Fruit fly (Drosophila melanogaster) whole organism, embryonic: ENCODE results near the gene CG32099.

Experiments
- Adf1 ChIP-seq: fragments of 200-800 bp; sonication (Bioruptor generic); IDR thresholded peaks from 2 replicates; pipeline ENCODE4 v1.3.6; 2022; ENCODE audit warnings: missing biosample characterization, missing genetic modification characterization
- CG11504 ChIP-seq: fragments of 200-800 bp; sonication (Bioruptor generic); optimal IDR thresholded peaks from 3 replicates; lab custom pipeline; 2019; ENCODE audit warnings: missing biosample characterization, mild to moderate bottlenecking, missing genetic modification characterization, moderate library complexity
- CG13624 ChIP-seq: fragments of 200-800 bp; sonication (Bioruptor generic); optimal IDR thresholded peaks from 2 replicates; lab custom pipeline; 2016; ENCODE audit warnings: missing biosample characterization, missing genetic modification characterization
- CG1602 ChIP-seq: fragments of 200-800 bp; sonication (Bioruptor generic); optimal IDR thresholded peaks from 3 replicates; lab custom pipeline; 2016; ENCODE audit warnings: missing biosample characterization, missing genetic modification characterization
- CG16813 ChIP-seq: fragments of 200-800 bp; sonication (Bioruptor generic); IDR thresholded peaks from 3 replicates; pipeline ENCODE4 v1.3.6; 2022; ENCODE audit warnings: missing biosample characterization, missing genetic modification characterization; ENCODE audit not compliant: partially characterized antibody
- CG16815 ChIP-seq: fragments of 200-800 bp; sonication (Bioruptor generic); optimal IDR thresholded peaks from 3 replicates; lab custom pipeline; 2017; ENCODE audit warnings: missing biosample characterization, mild to moderate bottlenecking, missing genetic modification characterization
- CG16863 ChIP-seq: fragments of 200-800 bp; sonication (Bioruptor generic); optimal IDR thresholded peaks from 3 replicates; lab custom pipeline; 2016; ENCODE audit warnings: missing biosample characterization, missing genetic modification characterization
- CG17186 ChIP-seq: fragments of 200-800 bp; sonication (Bioruptor generic); optimal IDR thresholded peaks from 3 replicates; lab custom pipeline; 2017; ENCODE audit warnings: missing biosample characterization, missing genetic modification reagents, missing genetic modification characterization
- CG2678 ChIP-seq: fragments of 200-800 bp; sonication (Bioruptor generic); optimal IDR thresholded peaks from 3 replicates; lab custom pipeline; 2019; ENCODE audit warnings: missing biosample characterization, mild to moderate bottlenecking, missing genetic modification characterization, moderate library complexity
- CG6813 ChIP-seq: fragments of 200-800 bp; sonication (Bioruptor generic); optimal IDR thresholded peaks from 2 replicates; lab custom pipeline; 2017; ENCODE audit warnings: missing biosample characterization, missing genetic modification characterization, mild to moderate bottlenecking, moderate library complexity, missing genetic modification reagents
- CG7556 ChIP-seq: fragments of 200-800 bp; sonication (Bioruptor generic); optimal IDR thresholded peaks from 2 replicates; lab custom pipeline; 2017; ENCODE audit warnings: missing biosample characterization, mild to moderate bottlenecking, missing genetic modification characterization
- CG7786 ChIP-seq: fragments of 200-800 bp; sonication (Bioruptor generic); optimal IDR thresholded peaks from 2 replicates; lab custom pipeline; 2016; ENCODE audit warnings: missing biosample characterization, missing genetic modification characterization
- CG7839 ChIP-seq: fragments of 200-800 bp; sonication (Bioruptor generic); optimal IDR thresholded peaks from 3 replicates; lab custom pipeline; 2018; ENCODE audit warnings: missing biosample characterization, mild to moderate bottlenecking, missing genetic modification characterization, moderate library complexity
- CG9215 ChIP-seq: fragments of 200-800 bp; sonication (Bioruptor generic); IDR thresholded peaks from 2 replicates; pipeline ENCODE4 v1.3.6; 2022; ENCODE audit warnings: missing biosample characterization, missing genetic modification characterization
- CG9609 ChIP-seq: fragments of 200-800 bp; sonication (Bioruptor generic); optimal IDR thresholded peaks from 3 replicates; lab custom pipeline; 2016; ENCODE audit warnings: missing biosample characterization, missing genetic modification characterization
- CG9797 ChIP-seq: fragments of 200-800 bp; sonication (Bioruptor generic); optimal IDR thresholded peaks from 3 replicates; lab custom pipeline; 2018; ENCODE audit warnings: missing biosample characterization, mild to moderate bottlenecking, missing genetic modification characterization
- Chrac-16 ChIP-seq: fragments of 200-800 bp; sonication (Bioruptor generic); optimal IDR thresholded peaks from 3 replicates; lab custom pipeline; 2016; ENCODE audit warnings: missing biosample characterization, missing genetic modification characterization
- GATAe ChIP-seq: fragments of 200-800 bp; sonication (Bioruptor generic); conservative IDR thresholded peaks from 2 replicates; pipeline ENCODE4 v1.3.6; 2022; ENCODE audit warnings: missing biosample characterization, missing genetic modification characterization
- Hand ChIP-seq: fragments of 200-800 bp; sonication (Bioruptor generic); optimal IDR thresholded peaks from 2 replicates; lab custom pipeline; 2017; ENCODE audit warnings: mild to moderate bottlenecking, missing biosample characterization, missing genetic modification reagents, missing genetic modification characterization
- HmgZ ChIP-seq: fragments of 200-800 bp; sonication (Bioruptor generic); optimal IDR thresholded peaks from 2 replicates; lab custom pipeline; 2018; ENCODE audit warnings: missing biosample characterization, mild to moderate bottlenecking, missing genetic modification characterization
- Hr51 ChIP-seq, 2 experiments: fragments of 200-800 bp; sonication (Bioruptor generic); optimal IDR thresholded peaks; 2 replicates in 1 of 2; 3 replicates in 1 of 2; lab custom pipeline; 2016 to 2018; ENCODE audit warnings: missing biosample characterization in 2 of 2, missing genetic modification characterization in 2 of 2, mild to moderate bottlenecking in 1 of 2, moderate library complexity in 1 of 2
- Jarid2 ChIP-seq: fragments of 200-800 bp; sonication (Bioruptor generic); optimal IDR thresholded peaks from 3 replicates; lab custom pipeline; 2017; ENCODE audit warnings: mild to moderate bottlenecking, missing biosample characterization, missing genetic modification reagents, missing genetic modification characterization
- Mad ChIP-seq: fragments of 200-800 bp; sonication (Bioruptor generic); optimal IDR thresholded peaks from 2 replicates; lab custom pipeline; 2016; ENCODE audit warnings: missing biosample characterization, missing genetic modification characterization
- Mrtf ChIP-seq: fragments of 200-800 bp; sonication (Bioruptor generic); IDR thresholded peaks from 3 replicates; pipeline ENCODE4 v1.3.6; 2022; ENCODE audit warnings: missing biosample characterization, missing genetic modification characterization
- Poxn ChIP-seq: fragments of 200-800 bp; sonication (Bioruptor generic); IDR thresholded peaks from 2 replicates; pipeline ENCODE4 v1.3.6; 2022; ENCODE audit warnings: missing biosample characterization, missing genetic modification characterization
- Rx ChIP-seq: fragments of 200-800 bp; sonication (Bioruptor generic); IDR thresholded peaks from 2 replicates; pipeline ENCODE4 v1.3.6; 2022; ENCODE audit warnings: missing biosample characterization, missing genetic modification characterization
- Sox100B ChIP-seq: fragments of 200-800 bp; sonication (Bioruptor generic); optimal IDR thresholded peaks from 3 replicates; lab custom pipeline; 2018; ENCODE audit warnings: missing biosample characterization, mild to moderate bottlenecking, missing genetic modification characterization
- Sry-β ChIP-seq: fragments of 200-800 bp; sonication (Bioruptor generic); optimal IDR thresholded peaks from 2 replicates; lab custom pipeline; 2018; ENCODE audit warnings: missing biosample characterization, mild to moderate bottlenecking, missing genetic modification characterization, moderate library complexity
- Trl ChIP-seq, 3 experiments: fragments of >200 bp in 2 of 3; fragments of 200-800 bp in 1 of 3; sonication (Bioruptor generic) in 1 of 3; optimal IDR thresholded peaks; 2 replicates in 1 of 3; 3 replicates in 2 of 3; lab custom pipeline; 2016 to 2017; ENCODE audit warnings: missing biosample characterization in 1 of 3, missing genetic modification characterization in 1 of 3
- Usf ChIP-seq: fragments of 200-800 bp; sonication (Bioruptor generic); optimal IDR thresholded peaks from 2 replicates; lab custom pipeline; 2017; ENCODE audit warnings: missing genotype, missing biosample characterization, missing genetic modification characterization
- Xrp1 ChIP-seq: fragments of 200-800 bp; sonication (Bioruptor generic); IDR thresholded peaks from 2 replicates; pipeline ENCODE4 v1.3.6; 2022; ENCODE audit warnings: missing biosample characterization, missing genetic modification characterization
- ab ChIP-seq: fragments of 200-800 bp; sonication (Bioruptor generic); optimal IDR thresholded peaks from 2 replicates; lab custom pipeline; 2016; ENCODE audit warnings: missing biosample characterization, missing genetic modification characterization
- aop ChIP-seq: fragments of 200-800 bp; sonication (Bioruptor generic); IDR thresholded peaks from 2 replicates; pipeline ENCODE4 v1.3.6; 2022; ENCODE audit warnings: missing biosample characterization, missing genetic modification characterization
- ash1 ChIP-seq: fragments of 200-800 bp; sonication (Bioruptor generic); optimal IDR thresholded peaks from 2 replicates; lab custom pipeline; 2018; ENCODE audit warnings: missing biosample characterization, mild to moderate bottlenecking, missing genetic modification characterization
- bigmax ChIP-seq: fragments of 200-800 bp; sonication (Bioruptor generic); optimal IDR thresholded peaks from 2 replicates; lab custom pipeline; 2018; ENCODE audit warnings: missing biosample characterization, mild to moderate bottlenecking, missing genetic modification characterization
- cad ChIP-seq: fragments of >200 bp; optimal IDR thresholded peaks from 2 replicates; lab custom pipeline; 2017; ENCODE audit warnings: missing biosample characterization, missing genetic modification characterization
- dmrt11E ChIP-seq: fragments of 200-800 bp; sonication (Bioruptor generic); optimal IDR thresholded peaks from 3 replicates; lab custom pipeline; 2018; ENCODE audit warnings: missing biosample characterization, mild to moderate bottlenecking, missing genetic modification characterization, moderate library complexity
- h ChIP-seq: fragments of >200 bp; optimal IDR thresholded peaks from 2 replicates; lab custom pipeline; 2017
- kah ChIP-seq: fragments of 200-800 bp; sonication (Bioruptor generic); optimal IDR thresholded peaks from 2 replicates; lab custom pipeline; 2018; ENCODE audit warnings: missing biosample characterization, mild to moderate bottlenecking, missing genetic modification characterization
- knrl ChIP-seq: fragments of 200-800 bp; sonication (Bioruptor generic); IDR thresholded peaks from 3 replicates; pipeline ENCODE4 v1.3.6; 2022; ENCODE audit warnings: missing biosample characterization, missing genetic modification characterization; ENCODE audit not compliant: partially characterized antibody
- lilli ChIP-seq: fragments of 200-800 bp; sonication (Bioruptor generic); optimal IDR thresholded peaks from 3 replicates; lab custom pipeline; 2016; ENCODE audit warnings: missing biosample characterization, missing genetic modification characterization
- lmd ChIP-seq: fragments of 200-800 bp; sonication (Bioruptor generic); IDR thresholded peaks from 2 replicates; pipeline ENCODE4 v1.3.6; 2022; ENCODE audit warnings: missing biosample characterization, missing genetic modification characterization
- p53 ChIP-seq: fragments of 200-800 bp; sonication (Bioruptor generic); optimal IDR thresholded peaks from 2 replicates; lab custom pipeline; 2016; ENCODE audit warnings: missing biosample characterization, missing genetic modification characterization
- pros ChIP-seq: fragments of 200-800 bp; sonication (Bioruptor generic); optimal IDR thresholded peaks from 3 replicates; lab custom pipeline; 2019; ENCODE audit warnings: missing biosample characterization, mild to moderate bottlenecking, missing genetic modification characterization, moderate library complexity
- shn ChIP-seq: fragments of 200-800 bp; sonication (Bioruptor generic); optimal IDR thresholded peaks from 3 replicates; lab custom pipeline; 2016; ENCODE audit warnings: missing biosample characterization, missing genetic modification characterization
- sisA ChIP-seq: fragments of 200-800 bp; sonication (Bioruptor generic); IDR thresholded peaks from 2 replicates; pipeline ENCODE4 v1.3.6; 2022; ENCODE audit warnings: missing biosample characterization, missing genetic modification characterization
- sr ChIP-seq: fragments of 200-800 bp; sonication (Bioruptor generic); IDR thresholded peaks from 3 replicates; pipeline ENCODE4 v1.3.6; 2022; ENCODE audit warnings: missing biosample characterization, missing genetic modification characterization
- stwl ChIP-seq: fragments of 200-800 bp; sonication (Bioruptor generic); optimal IDR thresholded peaks from 3 replicates; lab custom pipeline; 2018; ENCODE audit warnings: missing biosample characterization, mild to moderate bottlenecking, missing genetic modification characterization, moderate library complexity
- toy ChIP-seq: fragments of 200-800 bp; sonication (Bioruptor generic); IDR thresholded peaks from 2 replicates; pipeline ENCODE4 v1.3.6; 2022; ENCODE audit warnings: missing biosample characterization, missing genetic modification characterization
- unpg ChIP-seq: fragments of 200-800 bp; sonication (Bioruptor generic); optimal IDR thresholded peaks from 3 replicates; lab custom pipeline; 2018; ENCODE audit warnings: missing biosample characterization, mild to moderate bottlenecking, missing genetic modification characterization, moderate library complexity
- wdn ChIP-seq: fragments of 200-800 bp; sonication (Bioruptor generic); IDR thresholded peaks from 2 replicates; pipeline ENCODE4 v1.3.6; 2022; ENCODE audit warnings: missing biosample characterization, missing genetic modification characterization

CG32099 gene

dm6 chr3L:12139232-12139698 lies 9.8 kb upstream of the CG32099 start (continued):
- peak; percentile 51 for TF ChIP-seq unpg
- TF ChIP-seq cad (GFP tag; lab: Kevin White, UChicago) = no peak
- no peak for TF ChIP-seq Mad (GFP tag; lab: Kevin White, UChicago)
- TF ChIP-seq sisA (GFP tag; lab: Robert Waterston, UW) = peak; percentile 46; the same call in 1 of the 2 replicates
- no peak for TF ChIP-seq Poxn
- TF ChIP-seq Rx (GFP tag; lab: Robert Waterston, UW) = no peak
- no peak for TF ChIP-seq knrl (GFP tag; lab: Robert Waterston, UW)
- TF ChIP-seq Chrac-16 = peak; percentile 27
- peak in 1 of 2 experiments; percentile 60 for TF ChIP-seq Hr51 (GFP tag; optimal IDR thresholded peaks at IDR 0.05; lab: Kevin White, UChicago)
- no peak for TF ChIP-seq kah (GFP tag; lab: Kevin White, UChicago)
- TF ChIP-seq Jarid2 (GFP tag; lab: Kevin White, UChicago) = no peak
- peak; percentile 4 for TF ChIP-seq CG16863 (GFP tag; lab: Kevin White, UChicago)
- no peak for TF ChIP-seq Sry-β
- TF ChIP-seq CG7556 = peak; percentile 43
- TF ChIP-seq ab (GFP tag; lab: Kevin White, UChicago) = no peak
- TF ChIP-seq Xrp1 (GFP tag; lab: Robert Waterston, UW) = no peak; the same call in 1 of the 2 replicates
- no peak for TF ChIP-seq sr
- peak; percentile 77 for TF ChIP-seq CG2678 (tag; lab: Kevin White, UChicago)
- no peak for TF ChIP-seq ash1 (GFP tag; lab: Kevin White, UChicago)
- TF ChIP-seq CG16813 (GFP tag; lab: Robert Waterston, UW) = no peak
- no peak for TF ChIP-seq dmrt11E
- no peak for TF ChIP-seq pros
- no peak for TF ChIP-seq Mrtf (GFP tag; lab: Robert Waterston, UW)
- TF ChIP-seq Sox100B (GFP tag; lab: Kevin White, UChicago) = peak; percentile 60
- no peak for TF ChIP-seq Adf1
- TF ChIP-seq h (lab: Kevin White, UChicago) = no peak
- no peak for TF ChIP-seq stwl (tag; lab: Kevin White, UChicago)
- peak; percentile 62 for TF ChIP-seq shn (GFP tag; lab: Kevin White, UChicago)
- 0 out of 2 replicates have a peak, but pooled peaks have one; percentile 24 for TF ChIP-seq GATAe (GFP tag; lab: Robert Waterston, UW)
- no peak for TF ChIP-seq Usf (GFP tag; lab: Kevin White, UChicago)
- no peak for TF ChIP-seq CG9797 (GFP tag; lab: Kevin White, UChicago)
- TF ChIP-seq CG7786 = no peak
- peak; percentile 29 for TF ChIP-seq Hand (GFP tag; lab: Kevin White, UChicago)
- TF ChIP-seq CG17186 (GFP tag; lab: Kevin White, UChicago) = no peak
- peak; percentile 57 for TF ChIP-seq CG13624 (GFP tag; lab: Kevin White, UChicago)
- TF ChIP-seq HmgZ = peak; percentile 42
- TF ChIP-seq bigmax = no peak
- peak; percentile 45; the same call in 1 of the 2 replicates for TF ChIP-seq lmd
- TF ChIP-seq p53 = no peak
- TF ChIP-seq wdn = no peak
- TF ChIP-seq CG9609 (GFP tag; lab: Kevin White, UChicago) = peak; percentile 27
- peak; percentile 13 for TF ChIP-seq CG16815 (GFP tag; lab: Kevin White, UChicago)
- TF ChIP-seq lilli (GFP tag; lab: Kevin White, UChicago) = peak; percentile 62
- TF ChIP-seq CG11504 (tag; lab: Kevin White, UChicago) = no peak
- no peak for TF ChIP-seq CG9215
- TF ChIP-seq aop = no peak
- TF ChIP-seq CG6813 (GFP tag; lab: Kevin White, UChicago) = no peak
- TF ChIP-seq CG7839 (tag; lab: Kevin White, UChicago) = peak; percentile 70
- TF ChIP-seq CG1602 (GFP tag; lab: Kevin White, UChicago) = peak; percentile 7
- TF ChIP-seq toy (GFP tag; lab: Robert Waterston, UW) = no peak
- no peak for TF ChIP-seq Trl (optimal IDR thresholded peaks at IDR 0.05; lab: Kevin White, UChicago)
- peak; percentile 62 for TF ChIP-seq Trl (GFP tag; optimal IDR thresholded peaks at IDR 0.05; lab: Kevin White, UChicago)
